Worm (Caenorhabditis elegans) whole organism, young adult: ENCODE results near the gene F46E10.2.

Source experiments
- lsy-27 ChIP-seq: sonication (generic microtip); optimal IDR thresholded peaks from 2 replicates; lab custom pipeline; 2017; ENCODE audit warnings: missing genetic modification characterization, mild to moderate bottlenecking, missing compliant biosample characterization, antibody characterized with exemption, missing genotype, borderline replicate concordance; ENCODE audit not compliant: insufficient read depth
- snpc-4 ChIP-seq, 5 experiments: fragments of 150-350 bp in 1 of 5; sonication (generic microtip) in 4 of 5; optimal IDR thresholded peaks; 2 replicates each; lab custom pipeline; 2014 to 2018; ENCODE audit warnings: missing genetic modification characterization in 5 of 5, missing biosample characterization in 3 of 5, antibody characterized with exemption in 2 of 5, mild to moderate bottlenecking in 2 of 5, missing compliant biosample characterization in 2 of 5, missing genotype in 2 of 5, moderate library complexity in 2 of 5, missing genetic modification reagents in 1 of 5
- unc-130 ChIP-seq: sonication (generic microtip); optimal IDR thresholded peaks from 2 replicates; lab custom pipeline; 2016; ENCODE audit warnings: missing genetic modification reagents, missing genetic modification characterization, missing compliant biosample characterization
- ztf-6 ChIP-seq: fragments of 200-800 bp; sonication (Bioruptor generic); IDR thresholded peaks from 2 replicates; pipeline ENCODE4 v1.3.6; 2022; ENCODE audit warnings: missing genetic modification reagents, missing genetic modification characterization, missing compliant biosample characterization

DNA sequence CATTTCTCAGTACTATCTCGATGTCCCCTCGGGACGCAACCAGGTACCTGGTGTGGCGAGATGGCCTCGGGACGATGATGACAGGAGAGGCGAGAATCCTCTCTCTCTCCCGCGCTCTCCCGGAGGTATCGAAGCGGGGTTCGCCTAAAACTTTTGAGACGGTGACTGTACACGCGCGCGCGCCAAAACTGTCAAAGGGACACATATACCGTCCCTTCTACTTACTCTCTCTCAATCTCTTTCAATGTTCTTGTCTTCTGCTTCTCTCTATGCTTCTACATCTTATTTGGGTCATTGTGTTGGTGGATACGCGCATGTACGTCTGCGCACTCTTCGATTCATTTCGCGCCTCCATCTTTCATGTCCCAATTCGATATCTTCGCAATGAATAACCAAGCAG, 21.6 kb downstream of the F46E10.2 start:
- TF ChIP-seq unc-130 (GFP tag; lab: Kevin White, UChicago) (no peak), lsy-27 (no peak), snpc-4 (GFP tag; optimal IDR thresholded peaks at IDR 0.05; lab: Kevin White, UChicago) (no peak), snpc-4 (tag; optimal IDR thresholded peaks at IDR 0.05; lab: Kevin White, UChicago) (no peak), ztf-6 (no peak)
